Worm (Caenorhabditis elegans) whole organism, young adult: ENCODE data around the gene nyn-3.

Experiments
- F55B11.4 ChIP-seq: sonication (generic microtip); optimal IDR thresholded peaks from 2 replicates; lab custom pipeline; 2016; ENCODE audit warnings: missing compliant biosample characterization, missing genetic modification characterization, borderline replicate concordance; ENCODE audit not compliant: insufficient read depth
- pha-4 ChIP-seq: fragments of 150-350 bp; sonication (generic microtip); optimal IDR thresholded peaks from 2 replicates; lab custom pipeline; 2014; ENCODE audit warnings: missing biosample characterization, missing genetic modification reagents, missing genetic modification characterization

ce11 chrII:6322979-6323378 is 30.6 kb upstream of the nyn-3 start, which contains the start of gene C32D5.4:
- TF ChIP-seq F55B11.4 (tag; lab: Kevin White, UChicago) (no peak), pha-4 (tag; lab: Kevin White, UChicago) (no peak)
